Fruit fly (Drosophila melanogaster): ENCODE results near the gene Fbp1.

Gene Fbp1

DNA sequence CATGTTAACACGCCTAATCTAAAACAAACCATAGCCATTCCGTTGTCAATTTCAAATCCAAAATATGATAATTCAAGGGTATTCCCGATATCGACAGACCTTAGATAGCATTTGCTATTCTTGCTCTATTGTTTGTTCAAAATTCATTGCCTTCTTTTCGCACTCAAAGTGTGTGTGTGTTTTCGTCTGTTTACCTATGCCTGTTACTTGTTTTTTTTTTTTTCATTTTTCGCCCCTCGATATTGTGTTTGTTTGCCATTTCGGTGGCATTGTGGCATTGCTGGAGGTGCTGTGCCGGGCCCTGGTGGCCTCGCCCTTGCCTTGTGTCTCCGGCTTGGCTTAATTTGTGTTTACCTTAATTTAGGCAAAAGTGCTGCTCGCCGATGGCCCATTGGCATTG lies 41.0 kb downstream of the Fbp1 start:
- TF ChIP-seq Ets98B (GFP tag; IDR thresholded peaks at IDR 0.05) (no peak), Pif1B (GFP tag; optimal IDR thresholded peaks at IDR 0.05) (no peak), CG12605 (GFP tag; IDR thresholded peaks at IDR 0.05) (no peak), rn (GFP tag; IDR thresholded peaks at IDR 0.05) (no peak), D1 (tag; optimal IDR thresholded peaks at IDR 0.05) (no peak), CG4496 (GFP tag; IDR thresholded peaks at IDR 0.05) (no peak), CG32121 (GFP tag; IDR thresholded peaks at IDR 0.05) (no peak), EcR (GFP tag; optimal IDR thresholded peaks at IDR 0.05) (no peak), CG17806 (tag; optimal IDR thresholded peaks at IDR 0.05) (no peak), gl (tag; optimal IDR thresholded peaks at IDR 0.05) (no peak), CG8159 (tag; optimal IDR thresholded peaks at IDR 0.05) (no peak), CG15710 (tag; optimal IDR thresholded peaks at IDR 0.05) (no peak), Pif1A (GFP tag; optimal IDR thresholded peaks at IDR 0.05) (no peak), CG8301 (tag; optimal IDR thresholded peaks at IDR 0.05) (no peak), CG10348 (GFP tag; IDR thresholded peaks at IDR 0.05) (no peak), CG34367 (tag; optimal IDR thresholded peaks at IDR 0.05) (no peak), CG9948 (tag; optimal IDR thresholded peaks at IDR 0.05) (no peak), Snoo (tag; optimal IDR thresholded peaks at IDR 0.05) (no peak)

DNA sequence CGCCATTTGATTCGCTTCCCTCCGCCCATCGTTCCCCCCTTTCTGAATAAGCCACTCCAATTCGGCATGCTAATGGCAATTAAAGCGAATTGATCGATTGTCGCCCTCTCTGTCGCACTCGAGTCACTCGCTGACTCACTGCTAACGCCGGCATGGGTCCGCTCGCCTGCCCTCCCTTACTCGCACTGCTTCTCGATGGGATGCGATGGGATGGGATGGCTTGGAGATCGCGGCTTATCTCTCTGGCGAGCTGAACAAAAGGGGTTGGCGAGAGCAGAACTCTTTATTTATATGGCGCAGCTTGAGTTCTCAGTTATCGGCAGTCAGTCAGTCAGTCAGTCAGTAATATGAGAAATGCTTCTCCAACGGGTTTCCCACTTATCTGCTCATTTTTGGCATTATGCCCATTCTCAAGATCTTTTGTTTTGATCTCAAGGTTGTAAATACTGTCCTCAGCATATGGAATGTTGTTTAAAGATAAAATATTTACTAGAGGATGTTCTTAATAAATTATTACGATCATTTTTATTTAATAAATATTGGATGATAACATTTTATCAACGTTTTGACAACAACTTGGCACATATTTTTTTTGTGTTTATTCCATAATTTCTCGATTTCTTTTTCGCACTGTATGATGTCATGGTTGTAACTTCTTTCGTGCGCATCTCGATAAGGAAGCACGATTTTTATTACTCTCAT lies 41.9 kb downstream of the Fbp1 start:
- TF ChIP-seq CG13204 (GFP tag; optimal IDR thresholded peaks at IDR 0.05) (peak; percentile 90), CG8301 (tag; optimal IDR thresholded peaks at IDR 0.05) (no peak), CG12605 (GFP tag; IDR thresholded peaks at IDR 0.05) (no peak), CG9948 (tag; optimal IDR thresholded peaks at IDR 0.05) (no peak), gl (tag; optimal IDR thresholded peaks at IDR 0.05) (no peak)

DNA sequence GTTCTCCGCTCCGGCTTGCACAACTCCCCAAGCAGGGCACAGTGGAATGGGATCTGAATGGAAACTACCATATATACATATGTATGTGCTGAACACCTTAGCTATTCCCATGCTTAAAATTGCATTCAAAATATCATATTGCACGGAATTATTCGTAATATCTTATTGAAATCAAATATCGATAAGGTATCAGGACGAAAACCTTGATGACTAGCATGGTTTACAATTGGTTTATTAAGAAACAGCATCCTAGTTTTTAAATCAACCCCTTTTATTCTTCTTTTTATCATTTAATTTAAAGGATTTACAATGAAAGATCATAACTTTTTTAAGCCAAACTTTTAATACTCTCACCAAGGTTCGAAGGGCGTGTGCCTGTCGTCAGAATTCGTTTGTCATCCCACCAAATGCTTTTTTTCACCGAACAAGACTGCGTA lies 42.6 kb downstream of the Fbp1 start:
- TF ChIP-seq CG4496 (GFP tag; IDR thresholded peaks at IDR 0.05) (no peak), Pif1A (GFP tag; optimal IDR thresholded peaks at IDR 0.05) (peak; percentile 51), CG9948 (tag; optimal IDR thresholded peaks at IDR 0.05) (no peak), gl (tag; optimal IDR thresholded peaks at IDR 0.05) (no peak), Pif1B (GFP tag; optimal IDR thresholded peaks at IDR 0.05) (no peak), CG14655 (GFP tag; optimal IDR thresholded peaks at IDR 0.05) (peak; percentile 43), CG8159 (tag; optimal IDR thresholded peaks at IDR 0.05) (peak; percentile 28), CG12605 (GFP tag; IDR thresholded peaks at IDR 0.05) (no peak), Snoo (tag; optimal IDR thresholded peaks at IDR 0.05) (peak; percentile 34), Ets98B (GFP tag; IDR thresholded peaks at IDR 0.05) (no peak), CG32121 (GFP tag; IDR thresholded peaks at IDR 0.05) (no peak), fd96Ca (GFP tag; IDR thresholded peaks at IDR 0.05) (no peak), EcR (GFP tag; optimal IDR thresholded peaks at IDR 0.05) (no peak), CG10348 (GFP tag; IDR thresholded peaks at IDR 0.05) (no peak), rn (GFP tag; IDR thresholded peaks at IDR 0.05) (no peak), CG34367 (tag; optimal IDR thresholded peaks at IDR 0.05) (no peak), CG13204 (GFP tag; optimal IDR thresholded peaks at IDR 0.05) (no peak), CG15710 (tag; optimal IDR thresholded peaks at IDR 0.05) (peak; percentile 3), CG17806 (tag; optimal IDR thresholded peaks at IDR 0.05) (peak; percentile 4), D1 (tag; optimal IDR thresholded peaks at IDR 0.05) (peak; percentile 3), CG8301 (tag; optimal IDR thresholded peaks at IDR 0.05) (peak; percentile 4)

DNA sequence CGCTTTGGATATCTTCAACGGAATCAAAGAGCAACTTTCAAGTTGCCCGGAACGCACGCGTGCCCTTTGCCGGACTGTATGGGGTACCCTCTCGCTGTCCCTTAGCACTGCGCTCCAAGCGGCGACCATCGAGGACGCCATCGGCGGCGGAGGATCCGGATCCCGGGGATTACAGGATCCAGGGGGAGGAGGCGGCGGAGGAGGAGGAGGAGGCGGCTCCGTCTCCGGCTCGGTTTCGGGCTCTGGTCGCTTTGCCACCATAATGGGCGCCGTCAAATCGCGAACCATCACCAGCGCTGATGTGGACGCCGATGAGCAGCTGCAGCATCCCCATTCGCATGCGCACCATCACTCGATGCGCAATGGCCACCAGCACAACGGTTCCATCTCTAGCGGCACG lies 44.0 kb downstream of the Fbp1 start:
- TF ChIP-seq CG12605 (GFP tag; IDR thresholded peaks at IDR 0.05): no peak
- TF ChIP-seq Pif1B (GFP tag; optimal IDR thresholded peaks at IDR 0.05): no peak
- no peak for TF ChIP-seq CG34367 (tag; optimal IDR thresholded peaks at IDR 0.05)
- TF ChIP-seq CG14655 (GFP tag; optimal IDR thresholded peaks at IDR 0.05): no peak
- TF ChIP-seq EcR (GFP tag; optimal IDR thresholded peaks at IDR 0.05): no peak
- no peak for TF ChIP-seq CG13204 (GFP tag; optimal IDR thresholded peaks at IDR 0.05)
- TF ChIP-seq Snoo (tag; optimal IDR thresholded peaks at IDR 0.05): no peak
- TF ChIP-seq CG9948 (tag; optimal IDR thresholded peaks at IDR 0.05): no peak
- TF ChIP-seq CG10348 (GFP tag; IDR thresholded peaks at IDR 0.05): no peak
- TF ChIP-seq Ets98B (GFP tag; IDR thresholded peaks at IDR 0.05): no peak
- no peak for TF ChIP-seq CG8159 (tag; optimal IDR thresholded peaks at IDR 0.05)
- no peak for TF ChIP-seq D1 (tag; optimal IDR thresholded peaks at IDR 0.05)
- TF ChIP-seq gl (tag; optimal IDR thresholded peaks at IDR 0.05): no peak
- TF ChIP-seq CG8301 (tag; optimal IDR thresholded peaks at IDR 0.05): no peak
- no peak for TF ChIP-seq rn (GFP tag; IDR thresholded peaks at IDR 0.05)
- TF ChIP-seq fd96Ca (GFP tag; IDR thresholded peaks at IDR 0.05): no peak

DNA sequence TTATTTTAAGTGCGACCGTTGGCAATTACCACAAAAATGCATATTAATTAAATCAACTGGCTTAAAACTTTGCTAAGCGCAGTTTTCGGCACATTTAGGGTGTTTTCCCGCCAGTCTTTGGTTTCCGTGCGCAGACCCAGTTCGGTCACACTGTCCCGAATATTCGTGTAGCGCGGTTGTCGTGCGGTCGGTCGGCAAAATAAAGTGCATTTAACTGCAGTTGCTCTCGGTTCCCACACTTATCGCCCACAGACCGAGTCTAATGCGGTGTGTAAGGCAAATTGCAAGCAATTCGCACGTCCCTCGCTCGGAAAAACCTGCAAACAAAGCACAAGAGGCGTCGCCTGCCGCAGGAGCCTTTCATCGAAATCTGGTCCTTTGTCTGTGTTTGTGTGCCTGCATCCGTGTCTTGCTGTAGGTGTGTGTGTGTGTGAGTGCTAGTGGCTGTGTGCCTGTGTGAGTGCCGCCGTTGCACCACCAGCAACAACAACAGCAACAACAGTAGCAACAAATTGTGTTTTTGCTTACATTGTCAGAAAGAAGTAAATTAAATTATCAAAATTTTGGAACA lies 44.7 kb downstream of the Fbp1 start, which contains the start of the genes CG13484 and Frl:
TSS of gene CG13484 (minus strand) at position 7 of the 571 bp plus-strand sequence.
TSS of gene Frl (plus strand) at position 143 of the 571 bp plus-strand sequence.
- TF ChIP-seq CG34367 (tag; optimal IDR thresholded peaks at IDR 0.05) (peak; percentile 4), CG32121 (GFP tag; IDR thresholded peaks at IDR 0.05) (peak; percentile 29; the same call in 1 of the 2 replicates), CG13204 (GFP tag; optimal IDR thresholded peaks at IDR 0.05) (peak; percentile 28), CG8159 (tag; optimal IDR thresholded peaks at IDR 0.05) (peak; percentile 33), CG4496 (GFP tag; IDR thresholded peaks at IDR 0.05) (peak; percentile 65; the same call in 2 of the 3 replicates), CG8301 (tag; optimal IDR thresholded peaks at IDR 0.05) (peak; percentile 18), CG10348 (GFP tag; IDR thresholded peaks at IDR 0.05) (no peak), D1 (tag; optimal IDR thresholded peaks at IDR 0.05) (peak; percentile 27), EcR (GFP tag; optimal IDR thresholded peaks at IDR 0.05) (peak; percentile 60), CG12605 (GFP tag; IDR thresholded peaks at IDR 0.05) (no peak), rn (GFP tag; IDR thresholded peaks at IDR 0.05) (no peak), CG17806 (tag; optimal IDR thresholded peaks at IDR 0.05) (peak; percentile 17), Snoo (tag; optimal IDR thresholded peaks at IDR 0.05) (peak; percentile 30), Ets98B (GFP tag; IDR thresholded peaks at IDR 0.05) (peak; percentile 16; the same call in 1 of the 2 replicates), gl (tag; optimal IDR thresholded peaks at IDR 0.05) (peak; percentile 17)

Data from whole organism, pupa.